Worm (Caenorhabditis elegans) whole organism, L4 larva: ENCODE measurements around the gene nex-2.

Source experiments
- F10B5.3 ChIP-seq: sonication (generic microtip); optimal IDR thresholded peaks from 2 replicates; lab custom pipeline; 2016; ENCODE audit warnings: mild to moderate bottlenecking, missing genetic modification characterization, missing compliant biosample characterization
- F44E2.7 ChIP-seq: fragments of 200-800 bp; sonication (Bioruptor generic); IDR thresholded peaks from 2 replicates; pipeline ENCODE4 v2.1.2; 2022; ENCODE audit warnings: missing genetic modification characterization, missing compliant biosample characterization
- R02D3.7 ChIP-seq: fragments of 150-350 bp; sonication (generic microtip); optimal IDR thresholded peaks from 3 replicates; lab custom pipeline; 2014; ENCODE audit warnings: missing biosample characterization, missing genetic modification characterization
- T20F7.1 ChIP-seq: fragments of 200-800 bp; sonication (Bioruptor generic); optimal IDR thresholded peaks from 2 replicates; lab custom pipeline; 2018; ENCODE audit warnings: mild to moderate bottlenecking, missing genetic modification characterization, missing compliant biosample characterization
- Y105C5A.15 ChIP-seq: fragments of 200-800 bp; sonication (Bioruptor generic); IDR thresholded peaks from 2 replicates; pipeline ENCODE4 v1.3.6; 2022; ENCODE audit warnings: missing genetic modification characterization, missing compliant biosample characterization
- Y48G9A.11 ChIP-seq: fragments of 200-800 bp; sonication (Bioruptor generic); IDR thresholded peaks from 2 replicates; pipeline ENCODE4 v1.3.6; 2022; ENCODE audit warnings: missing genetic modification reagents, missing genetic modification characterization, missing compliant biosample characterization
- ZK546.5 ChIP-seq, 2 experiments: sonication (generic microtip); optimal IDR thresholded peaks; 2 replicates each; lab custom pipeline; 2017; ENCODE audit warnings: missing biosample characterization in 2 of 2, missing genetic modification characterization in 2 of 2
- aha-1 ChIP-seq: fragments of 150-350 bp; peaks from one replicate; lab custom pipeline; 2014; ENCODE audit warnings: missing biosample characterization, missing genetic modification characterization
- ama-1 ChIP-seq: fragments of 150-350 bp; optimal IDR thresholded peaks from 2 replicates; lab custom pipeline; 2014; ENCODE audit warnings: inconsistent platforms, mixed read lengths
- ceh-28 ChIP-seq: fragments of 150-350 bp; optimal IDR thresholded peaks from 2 replicates; lab custom pipeline; 2014; ENCODE audit warnings: missing biosample characterization, missing genetic modification reagents, missing genetic modification characterization
- ceh-44 ChIP-seq: fragments of 200-800 bp; sonication (Bioruptor generic); IDR thresholded peaks from 2 replicates; pipeline ENCODE4 v1.3.6; 2022; ENCODE audit warnings: missing genetic modification reagents, missing genetic modification characterization, missing compliant biosample characterization
- ces-1 ChIP-seq: fragments of 150-350 bp; sonication (generic microtip); optimal IDR thresholded peaks from 4 replicates; lab custom pipeline; 2014; ENCODE audit warnings: missing biosample characterization, missing genetic modification reagents, missing genetic modification characterization
- ctbp-1 ChIP-seq: fragments of 200-800 bp; sonication (Bioruptor generic); IDR thresholded peaks from 2 replicates; pipeline ENCODE4 v1.3.6; 2022; ENCODE audit warnings: missing genetic modification reagents, missing genetic modification characterization, missing compliant biosample characterization
- daf-16 ChIP-seq, 3 experiments: sonication (generic microtip); optimal IDR thresholded peaks; 2 replicates each; lab custom pipeline; 2016 to 2017; ENCODE audit warnings: missing genetic modification characterization in 3 of 3, missing genetic modification reagents in 3 of 3, mild to moderate bottlenecking in 2 of 3, missing compliant biosample characterization in 2 of 3, missing biosample characterization in 1 of 3, moderate library complexity in 1 of 3
- dmd-6 ChIP-seq: fragments of 200-800 bp; sonication (Bioruptor generic); IDR thresholded peaks from 2 replicates; pipeline ENCODE4 v1.3.6; 2022; ENCODE audit warnings: missing genetic modification reagents, missing genetic modification characterization, missing compliant biosample characterization
- dpl-1 ChIP-seq: fragments of 150-350 bp; optimal IDR thresholded peaks from 2 replicates; lab custom pipeline; 2014; ENCODE audit warnings: missing biosample characterization, missing genetic modification reagents, missing genetic modification characterization
- dve-1 ChIP-seq: sonication (generic microtip); optimal IDR thresholded peaks from 2 replicates; lab custom pipeline; 2017; ENCODE audit warnings: antibody characterized with exemption, mild to moderate bottlenecking, missing genetic modification characterization, missing compliant biosample characterization; ENCODE audit not compliant: insufficient read depth
- egl-27 ChIP-seq: sonication (generic microtip); optimal IDR thresholded peaks from 3 replicates; lab custom pipeline; 2017; ENCODE audit warnings: missing biosample characterization, missing genetic modification reagents, missing genetic modification characterization
- fkh-10 ChIP-seq: fragments of 150-350 bp; optimal IDR thresholded peaks from 2 replicates; lab custom pipeline; 2014; ENCODE audit warnings: missing biosample characterization, missing genetic modification reagents, missing genetic modification characterization
- hif-1 ChIP-seq, 2 experiments: sonication (generic microtip); optimal IDR thresholded peaks; 2 replicates each; lab custom pipeline; 2016 to 2017; ENCODE audit warnings: missing compliant biosample characterization in 2 of 2, missing genetic modification characterization in 2 of 2, missing genetic modification reagents in 2 of 2, missing genotype in 2 of 2, mild to moderate bottlenecking in 1 of 2
- hlh-11 ChIP-seq: fragments of 200-800 bp; sonication (Bioruptor generic); optimal IDR thresholded peaks from 2 replicates; lab custom pipeline; 2018; ENCODE audit warnings: mild to moderate bottlenecking, missing genetic modification characterization, missing compliant biosample characterization
- hlh-30 ChIP-seq: sonication (generic microtip); optimal IDR thresholded peaks from 2 replicates; lab custom pipeline; 2017; ENCODE audit warnings: antibody characterized with exemption, mild to moderate bottlenecking, missing genetic modification characterization, missing compliant biosample characterization; ENCODE audit not compliant: insufficient read depth
- hmg-1.1 ChIP-seq: fragments of 200-800 bp; sonication (Bioruptor generic); IDR thresholded peaks from 2 replicates; pipeline ENCODE4 v1.3.6; 2022; ENCODE audit warnings: missing genetic modification reagents, missing genetic modification characterization, missing compliant biosample characterization
- lin-1 ChIP-seq: fragments of 200-800 bp; sonication (Bioruptor generic); IDR thresholded peaks from 2 replicates; pipeline ENCODE4 v1.3.6; 2022; ENCODE audit warnings: missing genetic modification reagents, missing genetic modification characterization, missing compliant biosample characterization
- lin-38 ChIP-seq: fragments of 200-800 bp; sonication (Bioruptor generic); IDR thresholded peaks from 2 replicates; pipeline ENCODE4 v1.3.6; 2022; ENCODE audit warnings: missing genetic modification reagents, missing genetic modification characterization, missing compliant biosample characterization
- lsy-2 ChIP-seq, 2 experiments: fragments of 150-350 bp in 1 of 2; sonication (generic microtip) in 1 of 2; optimal IDR thresholded peaks; 2 replicates each; lab custom pipeline; 2014 to 2017; ENCODE audit warnings: missing biosample characterization in 2 of 2, missing genetic modification characterization in 2 of 2
- madf-5 ChIP-seq, 2 experiments: fragments of 200-800 bp; sonication (Bioruptor generic); IDR thresholded peaks; 2 replicates each; pipeline ENCODE4 v1.3.6; 2022; ENCODE audit warnings: missing compliant biosample characterization in 2 of 2, missing genetic modification characterization in 2 of 2
- madf-9 ChIP-seq: fragments of 200-800 bp; sonication (Bioruptor generic); conservative IDR thresholded peaks from 2 replicates; pipeline ENCODE4 v1.3.6; 2022; ENCODE audit warnings: missing genetic modification reagents, missing genetic modification characterization, missing compliant biosample characterization
- mep-1 ChIP-seq: fragments of 150-350 bp; sonication (generic microtip); optimal IDR thresholded peaks from 3 replicates; lab custom pipeline; 2014; ENCODE audit warnings: missing biosample characterization, missing genetic modification characterization
- mes-2 ChIP-seq: sonication (generic microtip); optimal IDR thresholded peaks from 2 replicates; lab custom pipeline; 2016; ENCODE audit warnings: missing genotype, mild to moderate bottlenecking, missing genetic modification characterization, missing compliant biosample characterization; ENCODE audit not compliant: poor library complexity, severe bottlenecking
- nhr-10 ChIP-seq: fragments of 150-350 bp; optimal IDR thresholded peaks from 2 replicates; lab custom pipeline; 2014; ENCODE audit warnings: missing biosample characterization, missing genetic modification characterization
- nhr-11 ChIP-seq: fragments of 150-350 bp; optimal IDR thresholded peaks from 2 replicates; lab custom pipeline; 2014; ENCODE audit warnings: missing biosample characterization, missing genetic modification characterization
- nhr-25 ChIP-seq: sonication (generic microtip); optimal IDR thresholded peaks from 2 replicates; lab custom pipeline; 2017; ENCODE audit warnings: missing genetic modification characterization, mild to moderate bottlenecking, missing compliant biosample characterization, antibody characterized with exemption, moderate library complexity, borderline replicate concordance; ENCODE audit not compliant: insufficient read depth
- nhr-28 ChIP-seq: fragments of 150-350 bp; optimal IDR thresholded peaks from 2 replicates; lab custom pipeline; 2014; ENCODE audit warnings: missing biosample characterization, missing genetic modification characterization
- nhr-42 ChIP-seq: fragments of 200-800 bp; sonication (Bioruptor generic); IDR thresholded peaks from 2 replicates; pipeline ENCODE4 v1.3.6; 2022; ENCODE audit warnings: missing genetic modification characterization, missing compliant biosample characterization
- nhr-6 ChIP-seq: fragments of 150-350 bp; optimal IDR thresholded peaks from 2 replicates; lab custom pipeline; 2014; ENCODE audit warnings: missing biosample characterization, missing genetic modification characterization
- nhr-76 ChIP-seq: fragments of 150-350 bp; optimal IDR thresholded peaks from 2 replicates; lab custom pipeline; 2014; ENCODE audit warnings: missing biosample characterization, missing genetic modification characterization
- nhr-77 ChIP-seq: fragments of 150-350 bp; optimal IDR thresholded peaks from 2 replicates; lab custom pipeline; 2014; ENCODE audit warnings: missing biosample characterization, missing genetic modification characterization
- rbr-2 ChIP-seq: sonication (generic microtip); optimal IDR thresholded peaks from 2 replicates; lab custom pipeline; 2016; ENCODE audit warnings: missing genotype, missing genetic modification characterization, missing compliant biosample characterization
- set-16 ChIP-seq: fragments of 200-800 bp; sonication (Bioruptor generic); IDR thresholded peaks from 2 replicates; pipeline ENCODE4 v1.3.6; 2022; ENCODE audit warnings: missing genetic modification reagents, missing genetic modification characterization, missing compliant biosample characterization
- snpc-4 ChIP-seq: fragments of 150-350 bp; optimal IDR thresholded peaks from 2 replicates; lab custom pipeline; 2014; ENCODE audit warnings: missing biosample characterization, missing genetic modification characterization
- unc-39 ChIP-seq: sonication (generic microtip); optimal IDR thresholded peaks from 2 replicates; lab custom pipeline; 2017; ENCODE audit warnings: missing biosample characterization, missing genetic modification characterization
- zfp-3 ChIP-seq: fragments of 200-800 bp; sonication (Bioruptor generic); conservative IDR thresholded peaks from 2 replicates; pipeline ENCODE4 v1.3.6; 2022; ENCODE audit warnings: missing genetic modification reagents, missing genetic modification characterization, missing compliant biosample characterization
- zip-2 ChIP-seq: fragments of 150-350 bp; optimal IDR thresholded peaks from 2 replicates; lab custom pipeline; 2014; ENCODE audit warnings: missing biosample characterization, missing genetic modification characterization
- ztf-11 ChIP-seq: fragments of 150-350 bp; optimal IDR thresholded peaks from 2 replicates; lab custom pipeline; 2014; ENCODE audit warnings: missing biosample characterization, missing genetic modification characterization

The nex-2 gene

ce11 chrIII:10359916-10360315 lies 29.7 kb upstream of the nex-2 start:
- TF ChIP-seq aha-1 (peak; percentile 93), mes-2 (no peak)

- TF ChIP-seq nhr-76 (tag; lab: Kevin White, UChicago), result no peak
- TF ChIP-seq Y105C5A.15, result no peak
- no peak for TF ChIP-seq Y48G9A.11 (GFP tag; lab: Robert Waterston, UW)
- TF ChIP-seq daf-16 (GFP tag; optimal IDR thresholded peaks at IDR 0.05; lab: Kevin White, UChicago), result no peak
- TF ChIP-seq daf-16 (tag; optimal IDR thresholded peaks at IDR 0.05; lab: Kevin White, UChicago), result no peak
- TF ChIP-seq fkh-10 (GFP tag; lab: Kevin White, UChicago), result peak; percentile 62
- no peak for TF ChIP-seq nhr-42
- no peak for TF ChIP-seq ceh-44 (GFP tag; lab: Robert Waterston, UW)
- TF ChIP-seq lsy-2 (tag; optimal IDR thresholded peaks at IDR 0.05; lab: Kevin White, UChicago), result peak in 1 of 2 experiments; percentile 46
- no peak for TF ChIP-seq R02D3.7
- no peak for TF ChIP-seq snpc-4 (tag; lab: Kevin White, UChicago)
- TF ChIP-seq madf-5 (GFP tag; IDR thresholded peaks at IDR 0.05; lab: Robert Waterston, UW), result no peak
- no peak for TF ChIP-seq zip-2 (tag; lab: Kevin White, UChicago)
- no peak for TF ChIP-seq F44E2.7
- no peak for TF ChIP-seq ztf-11
- TF ChIP-seq egl-27 (tag; lab: Kevin White, UChicago), result no peak
- TF ChIP-seq madf-9 (GFP tag; lab: Robert Waterston, UW), result no peak
- peak; percentile 86 for TF ChIP-seq ces-1 (GFP tag; lab: Kevin White, UChicago)
- no peak for TF ChIP-seq set-16
- no peak for TF ChIP-seq nhr-10 (tag; lab: Kevin White, UChicago)
- peak; percentile 14 for TF ChIP-seq aha-1
- no peak for TF ChIP-seq rbr-2 (tag; lab: Kevin White, UChicago)
- no peak for TF ChIP-seq ama-1
- TF ChIP-seq ctbp-1 (GFP tag; lab: Robert Waterston, UW), result 0 out of 2 replicates have a peak, but pooled peaks have one; percentile 55
- TF ChIP-seq unc-39, result no peak
Observed at ce11 chrIII:10358751-10359150, 28.5 kb upstream of the nex-2 start.

ce11 chrIII:10357598-10358186 lies 27.5 kb upstream of the nex-2 start, which contains the start of gene umps-1:
umps-1 (minus strand) TSS chrIII:10357648.
- TF ChIP-seq nhr-6 (tag; lab: Kevin White, UChicago), result peak; percentile 59
- peak in 1 of 2 experiments; percentile 34 for TF ChIP-seq hif-1 (tag; optimal IDR thresholded peaks at IDR 0.05; lab: Kevin White, UChicago)
- no peak for TF ChIP-seq F10B5.3
- peak; percentile 64 for TF ChIP-seq hlh-30 (tag; lab: Kevin White, UChicago)
- peak; percentile 67 for TF ChIP-seq lin-38 (GFP tag; lab: Robert Waterston, UW)
- TF ChIP-seq mes-2, result peak; percentile 84
- no peak for TF ChIP-seq lin-1 (GFP tag; lab: Robert Waterston, UW)
- TF ChIP-seq nhr-77, result peak; percentile 40
- TF ChIP-seq mep-1 (tag; lab: Kevin White, UChicago), result peak; percentile 60
- TF ChIP-seq ZK546.5 (tag; optimal IDR thresholded peaks at IDR 0.05; lab: Kevin White, UChicago), result no peak
- TF ChIP-seq nhr-25 (tag; lab: Kevin White, UChicago), result peak; percentile 51
- TF ChIP-seq daf-16 (GFP tag; optimal IDR thresholded peaks at IDR 0.05; lab: Kevin White, UChicago), result no peak
- TF ChIP-seq daf-16 (tag; optimal IDR thresholded peaks at IDR 0.05; lab: Kevin White, UChicago), result peak; percentile 47
- TF ChIP-seq ceh-28 (tag; lab: Kevin White, UChicago), result no peak
- no peak for TF ChIP-seq T20F7.1 (GFP tag; lab: Kevin White, UChicago)
- peak; percentile 60 for TF ChIP-seq dve-1
- peak; percentile 49 for TF ChIP-seq dmd-6 (GFP tag; lab: Robert Waterston, UW)
- TF ChIP-seq lsy-2 (tag; optimal IDR thresholded peaks at IDR 0.05; lab: Kevin White, UChicago), result peak; percentile 80 to 99
- TF ChIP-seq nhr-28 (tag; lab: Kevin White, UChicago), result peak; percentile 74
- peak; percentile 35; the same call in 1 of the 2 replicates for TF ChIP-seq hmg-1.1 (GFP tag; lab: Robert Waterston, UW)
- TF ChIP-seq zfp-3, result no peak
- TF ChIP-seq hlh-11, result peak; percentile 50
- peak; percentile 98 for TF ChIP-seq dpl-1
- peak; percentile 52 for TF ChIP-seq aha-1
- TF ChIP-seq nhr-11 (tag; lab: Kevin White, UChicago), result peak; percentile 30
